Fruit fly (Drosophila melanogaster): Measurements from ENCODE around the gene JTBR.

DNA sequence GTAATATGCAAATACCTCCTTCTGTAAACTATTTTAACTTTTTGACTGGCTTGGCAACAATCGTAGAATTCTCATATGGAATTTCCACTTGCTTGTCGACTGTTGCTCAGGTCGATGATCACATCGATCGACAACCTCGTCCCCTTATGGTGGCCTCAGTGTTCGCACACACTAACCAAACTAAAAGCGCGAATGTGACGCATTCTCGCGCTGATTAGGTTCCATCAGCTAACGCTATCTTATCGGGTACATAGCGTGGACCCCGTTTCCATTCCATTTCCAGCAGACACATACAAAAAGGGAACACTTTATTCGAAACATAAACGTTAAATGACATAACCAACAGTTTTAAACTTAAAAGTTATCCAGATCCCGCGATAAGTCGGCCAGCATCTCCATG is 13.3 kb downstream of the JTBR start:
- TF ChIP-seq CG33213 (GFP tag; optimal IDR thresholded peaks at IDR 0.05), result no peak
- no peak for TF ChIP-seq gfzf (GFP tag; optimal IDR thresholded peaks at IDR 0.05)
- TF ChIP-seq ATbp (GFP tag; optimal IDR thresholded peaks at IDR 0.05), result no peak
- TF ChIP-seq CG2120 (GFP tag; optimal IDR thresholded peaks at IDR 0.05), result no peak
- TF ChIP-seq zen (tag; optimal IDR thresholded peaks at IDR 0.05), result no peak
- no peak for TF ChIP-seq CG2202 (tag; optimal IDR thresholded peaks at IDR 0.05)
